Worm (Caenorhabditis elegans): Measurements from ENCODE around the gene H23L24.1.

DNA sequence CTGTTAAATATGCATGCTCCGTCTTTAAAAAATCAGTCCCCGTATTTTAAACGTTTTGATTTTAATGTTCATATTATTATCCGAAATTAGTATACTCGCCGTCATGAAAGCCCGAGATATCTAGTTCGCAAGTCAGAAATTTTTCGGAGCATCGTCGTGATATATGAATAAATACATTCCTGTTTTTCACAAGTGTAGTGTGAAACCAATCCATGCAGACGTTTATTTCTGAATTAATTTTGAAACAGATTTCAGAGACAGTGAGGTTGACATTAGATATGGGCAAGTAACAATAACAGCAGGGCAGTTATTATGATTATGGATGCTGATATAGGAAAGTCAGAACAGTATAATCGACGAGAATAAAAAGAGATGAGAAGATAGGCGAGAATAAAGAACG lies 34.2 kb downstream of the H23L24.1 start:
- TF ChIP-seq him-1 (tag; optimal IDR thresholded peaks at IDR 0.05) (no peak), W03F9.2 (tag; optimal IDR thresholded peaks at IDR 0.05) (no peak), dao-5 (tag; optimal IDR thresholded peaks at IDR 0.05) (no peak)

Measured in whole organism, L4/young adult.